Worm (Caenorhabditis elegans): ENCODE measurements around the gene srd-11.

- TF ChIP-seq flt-1 (GFP tag; IDR thresholded peaks at IDR 0.05) (no peak), T22C8.4 (GFP tag; IDR thresholded peaks at IDR 0.05) (no peak), ztf-23 (GFP tag; IDR thresholded peaks at IDR 0.05) (no peak), med-1 (GFP tag; optimal IDR thresholded peaks at IDR 0.05; ENCODE audit: insufficient read depth) (no peak), cog-1 (tag; optimal IDR thresholded peaks at IDR 0.05) (no peak), ztf-29 (GFP tag; IDR thresholded peaks at IDR 0.05) (no peak), klf-2 (GFP tag; conservative IDR thresholded peaks at IDR 0.05) (no peak), ref-1 (GFP tag; conservative IDR thresholded peaks at IDR 0.05) (no peak), tab-1 (GFP tag; IDR thresholded peaks at IDR 0.05) (no peak)
These were observed 14.5 kb upstream of the srd-11 start, which contains the start of gene H37A05.2 for ce11 chrV:13634149-13634548.
